Fruit fly (Drosophila melanogaster) Kc167 (cell line): ENCODE results near the gene CG14615.

Source experiments
- Myc ChIP-seq: fragments of >200 bp; optimal IDR thresholded peaks from 2 replicates; lab custom pipeline; 2017; ENCODE audit warnings: missing external identifiers
- Sin3A ChIP-seq: fragments of >200 bp; optimal IDR thresholded peaks from 2 replicates; lab custom pipeline; 2018; ENCODE audit warnings: missing external identifiers
- h ChIP-seq: fragments of >200 bp; optimal IDR thresholded peaks from 3 replicates; lab custom pipeline; 2018; ENCODE audit warnings: missing external identifiers
- insv ChIP-seq: fragments of >200 bp; optimal IDR thresholded peaks from 3 replicates; lab custom pipeline; 2018; ENCODE audit warnings: missing external identifiers
- psq ChIP-seq: fragments of >200 bp; optimal IDR thresholded peaks from 2 replicates; lab custom pipeline; 2017; ENCODE audit warnings: missing external identifiers
- ttk ChIP-seq: sonication (Bioruptor generic); optimal IDR thresholded peaks from 2 replicates; lab custom pipeline; 2017; ENCODE audit warnings: missing external identifiers

Gene CG14615

dm6 chrX:22477689-22478590 is 28.6 kb upstream of the CG14615 start:
- TF ChIP-seq h (no peak), insv (no peak), ttk (no peak), psq (lab: Kevin White, UChicago) (no peak), Myc (lab: Kevin White, UChicago) (no peak), Sin3A (lab: Kevin White, UChicago) (no peak)

DNA sequence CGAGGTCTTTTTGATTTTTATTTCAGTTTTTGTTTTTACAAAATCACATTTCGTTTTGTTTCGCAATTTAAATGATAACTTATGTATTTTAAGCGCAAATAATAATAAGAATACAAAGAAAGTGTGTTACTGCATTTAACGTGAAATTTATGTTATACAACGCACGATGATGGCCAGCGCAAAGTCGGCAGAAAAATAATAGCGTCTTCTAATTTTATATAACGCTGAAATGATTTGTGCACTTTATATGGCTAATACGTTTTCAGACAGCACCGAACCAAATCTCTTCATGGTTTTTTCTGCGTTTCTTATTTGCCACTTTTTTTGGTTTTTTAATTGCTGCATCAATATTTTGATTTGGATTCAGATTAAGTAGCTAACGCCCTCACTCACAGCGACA is 25.6 kb upstream of the CG14615 start:
- TF ChIP-seq h (no peak), ttk (no peak)

- no peak for TF ChIP-seq h
- TF ChIP-seq Myc (lab: Kevin White, UChicago), result no peak
Observed at dm6 chrX:22473520-22473919, 24.2 kb upstream of the CG14615 start, which contains the start of gene CG14618. CG14618 (plus strand) TSS chrX:22473698.

- TF ChIP-seq ttk, result no peak
- TF ChIP-seq Myc (lab: Kevin White, UChicago), result no peak
- no peak for TF ChIP-seq psq (lab: Kevin White, UChicago)
Observed at dm6 chrX:22471819-22472218, 22.5 kb upstream of the CG14615 start, which contains the start of gene CG14613. CG14613 (minus strand) TSS chrX:22472021.

dm6 chrX:22461218-22461760 is 12.0 kb upstream of the CG14615 start:
- no peak for TF ChIP-seq psq (lab: Kevin White, UChicago)
- TF ChIP-seq ttk, result no peak
- no peak for TF ChIP-seq insv
- TF ChIP-seq Sin3A (lab: Kevin White, UChicago), result no peak
- TF ChIP-seq h, result no peak
- TF ChIP-seq Myc (lab: Kevin White, UChicago), result no peak

dm6 chrX:22456180-22456948 is 7.1 kb upstream of the CG14615 start:
- TF ChIP-seq insv (no peak), Myc (lab: Kevin White, UChicago) (no peak), ttk (no peak), h (no peak), Sin3A (lab: Kevin White, UChicago) (no peak), psq (lab: Kevin White, UChicago) (no peak)

dm6 chrX:22455509-22456179 is 6.4 kb upstream of the CG14615 start, which contains the start of gene Usp2:
Usp2 (plus strand) TSS chrX:22455803.
- TF ChIP-seq insv, result no peak
- no peak for TF ChIP-seq h
- TF ChIP-seq ttk, result no peak
- TF ChIP-seq Sin3A (lab: Kevin White, UChicago), result no peak
- TF ChIP-seq psq (lab: Kevin White, UChicago), result no peak
- no peak for TF ChIP-seq Myc (lab: Kevin White, UChicago)

dm6 chrX:22455023-22455422 is 5.7 kb upstream of the CG14615 start, which contains the start of gene wap:
wap (minus strand) TSS chrX:22455422.
- no peak for TF ChIP-seq ttk
- TF ChIP-seq Sin3A (lab: Kevin White, UChicago), result no peak

dm6 chrX:22443954-22444910 is 5.1 kb downstream of the CG14615 start, which contains the start of gene CG14621:
CG14621 (plus strand) TSS chrX:22444227.
- TF ChIP-seq h (no peak), ttk (no peak), psq (lab: Kevin White, UChicago) (no peak), Myc (lab: Kevin White, UChicago) (no peak), insv (no peak), Sin3A (lab: Kevin White, UChicago) (no peak)

DNA sequence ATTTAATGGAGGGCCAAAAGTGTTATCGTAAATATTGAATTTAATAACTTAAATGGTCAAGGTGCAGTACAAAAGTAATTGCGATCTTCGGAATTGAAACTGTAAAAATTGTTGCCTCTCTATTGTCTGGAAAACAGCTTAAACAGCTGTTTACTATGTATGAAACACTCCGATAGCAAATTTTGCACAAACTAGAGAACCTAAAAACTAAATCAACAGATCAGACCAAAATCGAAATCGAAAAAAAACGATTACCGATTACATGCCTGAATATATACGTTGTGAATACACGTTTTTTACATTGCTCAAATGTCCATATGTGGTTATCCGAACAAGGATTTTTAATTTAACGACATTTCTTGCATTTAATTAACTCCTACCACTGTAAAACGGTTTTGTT is 5.8 kb downstream of the CG14615 start:
- TF ChIP-seq ttk, result no peak

dm6 chrX:22443046-22443445 is 6.2 kb downstream of the CG14615 start:
- TF ChIP-seq ttk (no peak), insv (no peak), Myc (lab: Kevin White, UChicago) (no peak), psq (lab: Kevin White, UChicago) (no peak), Sin3A (lab: Kevin White, UChicago) (no peak), h (no peak)
